Fruit fly (Drosophila melanogaster) whole organism, embryonic: ENCODE data around the gene CG11811.

ENCODE experiments used
- Aef1 ChIP-seq: fragments of 200-800 bp; sonication (Bioruptor generic); IDR thresholded peaks from 3 replicates; pipeline ENCODE4 v1.3.6; 2022; ENCODE audit warnings: missing biosample characterization, missing genetic modification characterization
- Bteb2 ChIP-seq: fragments of 200-800 bp; sonication (Bioruptor generic); optimal IDR thresholded peaks from 2 replicates; lab custom pipeline; 2016; ENCODE audit warnings: missing biosample characterization, missing genetic modification characterization
- CG10431 ChIP-seq: fragments of 200-800 bp; sonication (Bioruptor generic); optimal IDR thresholded peaks from 3 replicates; lab custom pipeline; 2018; ENCODE audit warnings: missing biosample characterization, mild to moderate bottlenecking, missing genetic modification characterization
- CG11695 ChIP-seq: fragments of 200-800 bp; sonication (Bioruptor generic); IDR thresholded peaks from 3 replicates; pipeline ENCODE4 v1.3.6; 2022; ENCODE audit warnings: missing biosample characterization, missing genetic modification characterization
- CG11723 ChIP-seq: fragments of 200-800 bp; sonication (Bioruptor generic); optimal IDR thresholded peaks from 2 replicates; lab custom pipeline; 2017; ENCODE audit warnings: missing biosample characterization, mild to moderate bottlenecking, missing genetic modification characterization
- CG12236 ChIP-seq: fragments of 200-800 bp; sonication (Bioruptor generic); optimal IDR thresholded peaks from 2 replicates; lab custom pipeline; 2016; ENCODE audit warnings: missing biosample characterization, missing genetic modification characterization
- CG12659 ChIP-seq: fragments of 200-800 bp; sonication (Bioruptor generic); optimal IDR thresholded peaks from 3 replicates; lab custom pipeline; 2017; ENCODE audit warnings: mild to moderate bottlenecking, missing biosample characterization, missing genetic modification reagents, missing genetic modification characterization
- CG12744 ChIP-seq: fragments of 200-800 bp; sonication (Bioruptor generic); optimal IDR thresholded peaks from 2 replicates; lab custom pipeline; 2016; ENCODE audit warnings: missing biosample characterization, missing genetic modification characterization
- CG12942 ChIP-seq: fragments of 200-800 bp; sonication (Bioruptor generic); optimal IDR thresholded peaks from 3 replicates; lab custom pipeline; 2016; ENCODE audit warnings: missing biosample characterization, missing genetic modification characterization
- CG14050 ChIP-seq: fragments of 200-800 bp; sonication (Bioruptor generic); IDR thresholded peaks from 3 replicates; pipeline ENCODE4 v1.3.6; 2022; ENCODE audit warnings: missing biosample characterization, missing genetic modification characterization
- CG15073 ChIP-seq: fragments of 200-800 bp; sonication (Bioruptor generic); optimal IDR thresholded peaks from 2 replicates; lab custom pipeline; 2016; ENCODE audit warnings: missing biosample characterization, missing genetic modification characterization
- CG16779 ChIP-seq: fragments of 200-800 bp; sonication (Bioruptor generic); IDR thresholded peaks from 2 replicates; pipeline ENCODE4 v1.3.6; 2022; ENCODE audit warnings: missing biosample characterization, missing genetic modification characterization
- CG17328 ChIP-seq: fragments of 200-800 bp; sonication (Bioruptor generic); IDR thresholded peaks from 2 replicates; pipeline ENCODE4 v1.3.6; 2022; ENCODE audit warnings: missing biosample characterization, missing genetic modification characterization
- CG17361 ChIP-seq: fragments of 200-800 bp; sonication (Bioruptor generic); IDR thresholded peaks from 3 replicates; pipeline ENCODE4 v1.3.6; 2022; ENCODE audit warnings: missing biosample characterization, missing genetic modification characterization
- CG17385 ChIP-seq: fragments of 200-800 bp; sonication (Bioruptor generic); optimal IDR thresholded peaks from 3 replicates; lab custom pipeline; 2018; ENCODE audit warnings: missing biosample characterization, mild to moderate bottlenecking, missing genetic modification characterization
- CG17829 ChIP-seq: fragments of 200-800 bp; optimal IDR thresholded peaks from 2 replicates; lab custom pipeline; 2019; ENCODE audit warnings: missing biosample characterization, mild to moderate bottlenecking, missing genetic modification characterization, moderate library complexity
- CG18262 ChIP-seq: fragments of 200-800 bp; optimal IDR thresholded peaks from 3 replicates; lab custom pipeline; 2019; ENCODE audit warnings: missing biosample characterization, mild to moderate bottlenecking, missing genetic modification characterization, moderate library complexity
- CG32772 ChIP-seq: fragments of 200-800 bp; sonication (Bioruptor generic); IDR thresholded peaks from 2 replicates; pipeline ENCODE4 v1.3.6; 2022; ENCODE audit warnings: missing biosample characterization, missing genetic modification characterization
- CG3726 ChIP-seq: fragments of 200-800 bp; sonication (Bioruptor generic); IDR thresholded peaks from 3 replicates; pipeline ENCODE4, ENCODE4 v1.3.6; 2022; ENCODE audit warnings: missing biosample characterization, missing genetic modification characterization
- CG4328 ChIP-seq: fragments of 200-800 bp; sonication (Bioruptor generic); optimal IDR thresholded peaks from 3 replicates; lab custom pipeline; 2017; ENCODE audit warnings: missing biosample characterization, missing genetic modification reagents, missing genetic modification characterization
- CG7357 ChIP-seq: fragments of 200-800 bp; sonication (Bioruptor generic); IDR thresholded peaks from 3 replicates; pipeline ENCODE4 v1.3.6; 2022; ENCODE audit warnings: missing biosample characterization, missing genetic modification characterization
- CG7556 ChIP-seq: fragments of 200-800 bp; sonication (Bioruptor generic); optimal IDR thresholded peaks from 2 replicates; lab custom pipeline; 2017; ENCODE audit warnings: missing biosample characterization, mild to moderate bottlenecking, missing genetic modification characterization
- CG8089 ChIP-seq: fragments of 200-800 bp; sonication (Bioruptor generic); optimal IDR thresholded peaks from 3 replicates; lab custom pipeline; 2016; ENCODE audit warnings: missing biosample characterization, missing genetic modification characterization
- CG8359 ChIP-seq: fragments of 200-800 bp; sonication (Bioruptor generic); optimal IDR thresholded peaks from 2 replicates; lab custom pipeline; 2017; ENCODE audit warnings: missing biosample characterization, mild to moderate bottlenecking, missing genetic modification characterization, borderline replicate concordance
- CG9609 ChIP-seq: fragments of 200-800 bp; sonication (Bioruptor generic); optimal IDR thresholded peaks from 3 replicates; lab custom pipeline; 2016; ENCODE audit warnings: missing biosample characterization, missing genetic modification characterization
- Dp ChIP-seq: fragments of 200-800 bp; sonication (Bioruptor generic); optimal IDR thresholded peaks from 2 replicates; lab custom pipeline; 2018; ENCODE audit warnings: missing biosample characterization, mild to moderate bottlenecking, missing genetic modification characterization, moderate library complexity
- Dref ChIP-seq: fragments of 200-800 bp; sonication (Bioruptor generic); IDR thresholded peaks from 2 replicates; pipeline ENCODE4 v1.3.6; 2022; ENCODE audit warnings: missing biosample characterization, missing genetic modification characterization
- Gsc ChIP-seq: fragments of 200-800 bp; sonication (Bioruptor generic); IDR thresholded peaks from 2 replicates; pipeline ENCODE4 v1.3.6; 2022; ENCODE audit warnings: missing biosample characterization, missing genetic modification characterization
- HLH4C ChIP-seq: fragments of 200-800 bp; sonication (Bioruptor generic); IDR thresholded peaks from 3 replicates; pipeline ENCODE4 v1.3.6; 2022; ENCODE audit warnings: missing biosample characterization, missing genetic modification characterization; ENCODE audit not compliant: partially characterized antibody
- HLHmδ ChIP-seq: fragments of 200-800 bp; sonication (Bioruptor generic); optimal IDR thresholded peaks from 2 replicates; lab custom pipeline; 2018; ENCODE audit warnings: missing biosample characterization, mild to moderate bottlenecking, missing genetic modification characterization, moderate library complexity
- MESR4 ChIP-seq: fragments of 200-800 bp; sonication (Bioruptor generic); optimal IDR thresholded peaks from 2 replicates; lab custom pipeline; 2018; ENCODE audit warnings: missing biosample characterization, mild to moderate bottlenecking, missing genetic modification characterization, moderate library complexity
- Max ChIP-seq: fragments of 200-800 bp; sonication (Bioruptor generic); optimal IDR thresholded peaks from 2 replicates; lab custom pipeline; 2016; ENCODE audit warnings: missing biosample characterization, mild to moderate bottlenecking, missing genetic modification characterization
- NK7.1 ChIP-seq: fragments of 200-800 bp; sonication (Bioruptor generic); optimal IDR thresholded peaks from 3 replicates; lab custom pipeline; 2016; ENCODE audit warnings: missing biosample characterization, missing genetic modification characterization
- Nf-YC ChIP-seq: fragments of 200-800 bp; optimal IDR thresholded peaks from 3 replicates; lab custom pipeline; 2019; ENCODE audit warnings: missing biosample characterization, mild to moderate bottlenecking, missing genetic modification characterization, moderate library complexity
- Six4 ChIP-seq: fragments of 200-800 bp; sonication (Bioruptor generic); optimal IDR thresholded peaks from 2 replicates; lab custom pipeline; 2016; ENCODE audit warnings: missing biosample characterization, missing genetic modification characterization
- bowl ChIP-seq: fragments of 200-800 bp; sonication (Bioruptor generic); IDR thresholded peaks from 2 replicates; pipeline ENCODE4 v1.3.6; 2022; ENCODE audit warnings: missing biosample characterization, missing genetic modification characterization
- chn ChIP-seq: fragments of 200-800 bp; sonication (Bioruptor generic); optimal IDR thresholded peaks from 2 replicates; lab custom pipeline; 2016; ENCODE audit warnings: missing biosample characterization, missing genetic modification characterization
- dmrt99B ChIP-seq: fragments of 200-800 bp; sonication (Bioruptor generic); optimal IDR thresholded peaks from 2 replicates; lab custom pipeline; 2018; ENCODE audit warnings: missing biosample characterization, mild to moderate bottlenecking, missing genetic modification characterization, moderate library complexity
- esg ChIP-seq: fragments of 200-800 bp; sonication (Bioruptor generic); conservative IDR thresholded peaks from 2 replicates; pipeline ENCODE4 v1.3.6; 2022; ENCODE audit warnings: missing biosample characterization, missing genetic modification characterization
- ewg ChIP-seq: fragments of 200-800 bp; sonication (Bioruptor generic); optimal IDR thresholded peaks from 3 replicates; lab custom pipeline; 2017; ENCODE audit warnings: mild to moderate bottlenecking, missing biosample characterization, missing genetic modification reagents, missing genetic modification characterization
- ftz-f1 ChIP-seq: fragments of 200-800 bp; sonication (Bioruptor generic); optimal IDR thresholded peaks from 2 replicates; lab custom pipeline; 2016; ENCODE audit warnings: missing biosample characterization, missing genetic modification characterization
- fu2 ChIP-seq: fragments of 200-800 bp; sonication (Bioruptor generic); optimal IDR thresholded peaks from 2 replicates; lab custom pipeline; 2016; ENCODE audit warnings: missing biosample characterization, missing genetic modification characterization
- gro ChIP-seq: fragments of 200-800 bp; sonication (Bioruptor generic); optimal IDR thresholded peaks from 2 replicates; lab custom pipeline; 2016; ENCODE audit warnings: missing biosample characterization, missing genetic modification characterization
- kay ChIP-seq: fragments of 200-800 bp; sonication (Bioruptor generic); optimal IDR thresholded peaks from 2 replicates; lab custom pipeline; 2016; ENCODE audit warnings: missing biosample characterization, missing genetic modification characterization
- lab ChIP-seq: fragments of 200-800 bp; sonication (Bioruptor generic); optimal IDR thresholded peaks from 3 replicates; lab custom pipeline; 2017; ENCODE audit warnings: missing biosample characterization, missing genetic modification characterization, mild to moderate bottlenecking, moderate library complexity, missing genetic modification reagents
- lbe ChIP-seq: fragments of 200-800 bp; sonication (Bioruptor generic); optimal IDR thresholded peaks from 2 replicates; lab custom pipeline; 2016; ENCODE audit warnings: missing biosample characterization, mild to moderate bottlenecking, missing genetic modification characterization
- lmd ChIP-seq: fragments of 200-800 bp; sonication (Bioruptor generic); IDR thresholded peaks from 2 replicates; pipeline ENCODE4 v1.3.6; 2022; ENCODE audit warnings: missing biosample characterization, missing genetic modification characterization
- nom ChIP-seq: fragments of 200-800 bp; sonication (Bioruptor generic); optimal IDR thresholded peaks from 2 replicates; lab custom pipeline; 2017; ENCODE audit warnings: missing biosample characterization, missing genetic modification characterization, mild to moderate bottlenecking, moderate library complexity, missing genetic modification reagents
- tx ChIP-seq: fragments of 200-800 bp; sonication (Bioruptor generic); optimal IDR thresholded peaks from 2 replicates; lab custom pipeline; 2016; ENCODE audit warnings: missing biosample characterization, missing genetic modification characterization
- wdn ChIP-seq: fragments of 200-800 bp; sonication (Bioruptor generic); IDR thresholded peaks from 2 replicates; pipeline ENCODE4 v1.3.6; 2022; ENCODE audit warnings: missing biosample characterization, missing genetic modification characterization
- yki ChIP-seq: fragments of >200 bp; optimal IDR thresholded peaks from 3 replicates; lab custom pipeline; 2018
- zf30C ChIP-seq: fragments of 200-800 bp; sonication (Bioruptor generic); optimal IDR thresholded peaks from 3 replicates; lab custom pipeline; 2018; ENCODE audit warnings: missing biosample characterization, mild to moderate bottlenecking, missing genetic modification characterization

Gene CG11811

dm6 chr3L:10690904-10691408 lies at the start of gene CG11811 (continued):
- TF ChIP-seq CG16779 = no peak
- no peak for TF ChIP-seq Gsc (GFP tag; lab: Robert Waterston, UW)
- no peak for TF ChIP-seq Six4
- TF ChIP-seq ewg = no peak
- TF ChIP-seq CG7357 (GFP tag; lab: Robert Waterston, UW) = no peak
- 0 out of 3 replicates have a peak, but pooled peaks have one; percentile 13 for TF ChIP-seq CG17361 (GFP tag; lab: Robert Waterston, UW)
- no peak for TF ChIP-seq CG3726 (GFP tag; lab: Robert Waterston, UW)
- TF ChIP-seq Max = no peak
- no peak for TF ChIP-seq lbe (GFP tag; lab: Kevin White, UChicago)
- peak; percentile 7 for TF ChIP-seq lab
- TF ChIP-seq CG11695 = no peak
- no peak for TF ChIP-seq CG17385 (GFP tag; lab: Kevin White, UChicago)
- peak; percentile 63 for TF ChIP-seq Dp (GFP tag; lab: Kevin White, UChicago)
- no peak for TF ChIP-seq CG4328 (GFP tag; lab: Kevin White, UChicago)
- TF ChIP-seq CG18262 (tag; lab: Kevin White, UChicago) = no peak
- no peak for TF ChIP-seq wdn (GFP tag; lab: Robert Waterston, UW)
- peak; percentile 93 for TF ChIP-seq Dref (GFP tag; lab: Robert Waterston, UW)
- TF ChIP-seq NK7.1 (GFP tag; lab: Kevin White, UChicago) = no peak
- no peak for TF ChIP-seq CG12236
- no peak for TF ChIP-seq CG15073 (GFP tag; lab: Kevin White, UChicago)
- TF ChIP-seq ftz-f1 (GFP tag; lab: Kevin White, UChicago) = peak; percentile 67
- peak; percentile 21 for TF ChIP-seq CG17829
- TF ChIP-seq HLH4C (GFP tag; lab: Robert Waterston, UW) = peak; percentile 75
- no peak for TF ChIP-seq CG32772 (GFP tag; lab: Robert Waterston, UW)
- TF ChIP-seq lmd (GFP tag; lab: Robert Waterston, UW) = no peak
- no peak for TF ChIP-seq CG17328 (GFP tag; lab: Robert Waterston, UW)
- TF ChIP-seq chn (GFP tag; lab: Kevin White, UChicago) = no peak
- TF ChIP-seq CG7556 = no peak
- peak; percentile 29 for TF ChIP-seq Nf-YC (tag; lab: Kevin White, UChicago)
- no peak for TF ChIP-seq CG12942 (GFP tag; lab: Kevin White, UChicago)
- peak; percentile 16 for TF ChIP-seq gro (GFP tag; lab: Kevin White, UChicago)
- peak; percentile 65 for TF ChIP-seq CG12659
- no peak for TF ChIP-seq CG12744 (GFP tag; lab: Kevin White, UChicago)
- peak; percentile 2 for TF ChIP-seq fu2 (GFP tag; lab: Kevin White, UChicago)
- no peak; the same call in 2 of the 3 replicates for TF ChIP-seq Aef1 (GFP tag; lab: Robert Waterston, UW)
- TF ChIP-seq dmrt99B (tag; lab: Kevin White, UChicago) = no peak
- TF ChIP-seq CG8089 = no peak
- TF ChIP-seq Bteb2 (GFP tag; lab: Kevin White, UChicago) = no peak
- TF ChIP-seq MESR4 (GFP tag; lab: Kevin White, UChicago) = peak; percentile 88
- no peak for TF ChIP-seq esg
- TF ChIP-seq CG8359 (GFP tag; lab: Kevin White, UChicago) = no peak
- TF ChIP-seq nom = no peak
- TF ChIP-seq CG11723 (GFP tag; lab: Kevin White, UChicago) = no peak
- TF ChIP-seq CG9609 (GFP tag; lab: Kevin White, UChicago) = no peak
- no peak for TF ChIP-seq CG10431
- TF ChIP-seq HLHmδ (GFP tag; lab: Kevin White, UChicago) = no peak
- TF ChIP-seq kay (GFP tag; lab: Kevin White, UChicago) = no peak
- no peak for TF ChIP-seq CG14050
- TF ChIP-seq tx (GFP tag; lab: Kevin White, UChicago) = no peak
- TF ChIP-seq zf30C = no peak
- TF ChIP-seq bowl (GFP tag; lab: Robert Waterston, UW) = no peak
- TF ChIP-seq yki (lab: Kevin White, UChicago) = no peak
